Worm (Caenorhabditis elegans): ENCODE measurements around the gene Y57G11C.1147.
"Not testable (repeated sequence)": the region's sequence is repeated elsewhere in the genome, so short reads cannot be mapped to it uniquely, and the experiment has no call there.

The Y57G11C.1147 gene

ce11 chrIV:14797354-14797753 lies at the start of gene Y57G11C.1147, which contains the start of gene nuo-3:
TSS of gene Y57G11C.1147 (minus strand) at chrIV:14797514.
TSS of gene nuo-3 (minus strand) at chrIV:14797544.
- TF ChIP-seq hmg-11 (tag; optimal IDR thresholded peaks at IDR 0.05), result peak; percentile 30
- TF ChIP-seq lin-39 (tag; optimal IDR thresholded peaks at IDR 0.05), result peak; percentile 75
- TF ChIP-seq lin-15B (tag; optimal IDR thresholded peaks at IDR 0.05), result peak; percentile 45
- TF ChIP-seq nfya-1 (tag; optimal IDR thresholded peaks at IDR 0.05; ENCODE audit: insufficient read depth), result peak; percentile 80
- TF ChIP-seq ama-1 (optimal IDR thresholded peaks at IDR 0.05), result peak; percentile 18
- peak; percentile 67 for TF ChIP-seq R02D3.7 (tag; optimal IDR thresholded peaks at IDR 0.05)
- TF ChIP-seq ZK546.5 (tag; optimal IDR thresholded peaks at IDR 0.05), result no peak
- no peak for TF ChIP-seq egl-5 (tag; optimal IDR thresholded peaks at IDR 0.05)

ce11 chrIV:14843062-14843461 lies 45.7 kb upstream of the Y57G11C.1147 start, which contains the start of gene Y57G11C.20:
TSS of gene Y57G11C.20 (plus strand) at chrIV:14843362.
- TF ChIP-seq nhr-67, snpc-4, R02D3.7 (tag; optimal IDR thresholded peaks at IDR 0.05): not testable (repeated sequence)

ce11 chrIV:14838095-14838494 lies 40.8 kb upstream of the Y57G11C.1147 start:
- TF ChIP-seq fkh-10 (GFP tag; optimal IDR thresholded peaks at IDR 0.05) (no peak), zag-1 (tag; optimal IDR thresholded peaks at IDR 0.05) (peak; percentile 5), hmg-11 (tag; optimal IDR thresholded peaks at IDR 0.05) (peak; percentile 96), egl-5 (tag; optimal IDR thresholded peaks at IDR 0.05) (peak; percentile 48), elt-2 (tag; optimal IDR thresholded peaks at IDR 0.05) (peak; percentile 31), nhr-12 (tag; optimal IDR thresholded peaks at IDR 0.05) (no peak), eor-1 (tag; optimal IDR thresholded peaks at IDR 0.05) (no peak), R02D3.7 (tag; optimal IDR thresholded peaks at IDR 0.05) (peak; percentile 68), nhr-43 (tag; optimal IDR thresholded peaks at IDR 0.05; ENCODE audit: poor library complexity, severe bottlenecking) (peak; percentile 94), ZK546.5 (tag; optimal IDR thresholded peaks at IDR 0.05) (no peak), ama-1 (optimal IDR thresholded peaks at IDR 0.05) (peak; percentile 13), nhr-76 (tag; optimal IDR thresholded peaks at IDR 0.05) (no peak), mml-1 (tag; optimal IDR thresholded peaks at IDR 0.05) (no peak), skn-1 (tag; optimal IDR thresholded peaks at IDR 0.05) (peak; percentile 30), ceh-16 (tag; optimal IDR thresholded peaks at IDR 0.05) (no peak), nhr-25 (tag; optimal IDR thresholded peaks at IDR 0.05) (peak; percentile 87), nhr-237 (tag; optimal IDR thresholded peaks at IDR 0.05) (no peak), fkh-2 (tag; optimal IDR thresholded peaks at IDR 0.05) (no peak), tbx-2 (tag; optimal IDR thresholded peaks at IDR 0.05) (peak; percentile 89), ztf-4 (tag; optimal IDR thresholded peaks at IDR 0.05) (no peak), ceh-82 (tag; optimal IDR thresholded peaks at IDR 0.05) (peak; percentile 76), pqm-1 (tag; optimal IDR thresholded peaks at IDR 0.05) (no peak), nhr-28 (tag; optimal IDR thresholded peaks at IDR 0.05) (no peak), aly-2 (tag; optimal IDR thresholded peaks at IDR 0.05) (peak; percentile 43), nhr-11 (tag; optimal IDR thresholded peaks at IDR 0.05) (no peak), nhr-77 (tag; optimal IDR thresholded peaks at IDR 0.05) (peak; percentile 12), lsy-12 (tag; optimal IDR thresholded peaks at IDR 0.05) (no peak), nhr-67 (tag; optimal IDR thresholded peaks at IDR 0.05) (peak; percentile 14), nfya-1 (tag; optimal IDR thresholded peaks at IDR 0.05; ENCODE audit: insufficient read depth) (peak; percentile 76), elt-3 (tag; optimal IDR thresholded peaks at IDR 0.05) (no peak), daf-12 (tag; optimal IDR thresholded peaks at IDR 0.05) (no peak), mdl-1 (tag; optimal IDR thresholded peaks at IDR 0.05) (no peak), ceh-9 (tag; optimal IDR thresholded peaks at IDR 0.05) (no peak), ztf-11 (tag; optimal IDR thresholded peaks at IDR 0.05) (no peak), unc-39 (tag; optimal IDR thresholded peaks at IDR 0.05) (no peak), fos-1 (tag; optimal IDR thresholded peaks at IDR 0.05) (peak; percentile 69), lin-15B (tag; optimal IDR thresholded peaks at IDR 0.05) (peak; percentile 53), snpc-4 (tag; optimal IDR thresholded peaks at IDR 0.05) (peak; percentile 73), lin-39 (tag; optimal IDR thresholded peaks at IDR 0.05) (peak; percentile 85), unc-62 (GFP tag; optimal IDR thresholded peaks at IDR 0.05) (peak; percentile 59), sea-2 (GFP tag; optimal IDR thresholded peaks at IDR 0.05) (no peak), elt-1 (tag; optimal IDR thresholded peaks at IDR 0.05) (no peak), jun-1 (tag; optimal IDR thresholded peaks at IDR 0.05) (peak; percentile 36), ceh-28 (tag; optimal IDR thresholded peaks at IDR 0.05) (peak; percentile 91), egl-27 (tag; optimal IDR thresholded peaks at IDR 0.05) (peak; percentile 64), nhr-23 (tag; optimal IDR thresholded peaks at IDR 0.05) (peak; percentile 81), pha-4 (tag; optimal IDR thresholded peaks at IDR 0.05) (peak; percentile 23)
